Fruit fly (Drosophila melanogaster) whole organism, prepupa: ENCODE measurements around the gene Osi7.
A peak's percentile ranks its signal among the peaks of the same experiment; 100 is the strongest.

ENCODE experiments used
- Blimp-1 ChIP-seq: fragments of 200-800 bp; sonication (Bioruptor generic); optimal IDR thresholded peaks from 3 replicates; lab custom pipeline; 2017; ENCODE audit warnings: missing biosample characterization, missing genetic modification characterization, mild to moderate bottlenecking, moderate library complexity, missing genetic modification reagents
- CG10631 ChIP-seq: fragments of 200-800 bp; sonication (Bioruptor generic); optimal IDR thresholded peaks from 2 replicates; lab custom pipeline; 2016; ENCODE audit warnings: missing biosample characterization, missing genetic modification characterization
- CG11294 ChIP-seq: fragments of 200-800 bp; sonication (Bioruptor generic); IDR thresholded peaks from 2 replicates; pipeline ENCODE4 v1.3.6; 2022; ENCODE audit warnings: missing biosample characterization, missing genetic modification characterization
- CG11762 ChIP-seq: fragments of 200-800 bp; sonication (Bioruptor generic); optimal IDR thresholded peaks from 3 replicates; lab custom pipeline; 2016; ENCODE audit warnings: missing biosample characterization, missing genetic modification characterization; ENCODE audit not compliant: insufficient read depth
- CG11902 ChIP-seq: fragments of 200-800 bp; sonication (Bioruptor generic); optimal IDR thresholded peaks from 3 replicates; lab custom pipeline; 2016; ENCODE audit warnings: missing biosample characterization, missing genetic modification characterization
- CG15336 ChIP-seq: fragments of 200-800 bp; sonication (Bioruptor generic); IDR thresholded peaks from 2 replicates; pipeline ENCODE4 v1.3.6; 2022; ENCODE audit warnings: missing biosample characterization, missing genetic modification characterization
- CG16779 ChIP-seq: fragments of 200-800 bp; sonication (Bioruptor generic); optimal IDR thresholded peaks from 3 replicates; lab custom pipeline; 2017; ENCODE audit warnings: missing biosample characterization, mild to moderate bottlenecking, missing genetic modification characterization
- CG31627 ChIP-seq: fragments of 200-800 bp; sonication (Bioruptor generic); optimal IDR thresholded peaks from 3 replicates; lab custom pipeline; 2016; ENCODE audit warnings: missing biosample characterization, missing genetic modification characterization
- CG32006 ChIP-seq: fragments of 200-800 bp; sonication (Bioruptor generic); optimal IDR thresholded peaks from 3 replicates; lab custom pipeline; 2017; ENCODE audit warnings: missing biosample characterization, mild to moderate bottlenecking, missing genetic modification characterization
- CG34406 ChIP-seq: fragments of 200-800 bp; sonication (Bioruptor generic); optimal IDR thresholded peaks from 3 replicates; lab custom pipeline; 2016; ENCODE audit warnings: missing biosample characterization, missing genetic modification characterization
- CG3919 ChIP-seq: fragments of 200-800 bp; sonication (Bioruptor generic); optimal IDR thresholded peaks from 3 replicates; lab custom pipeline; 2016; ENCODE audit warnings: missing biosample characterization, missing genetic modification characterization
- CG6792 ChIP-seq: fragments of 200-800 bp; sonication (Bioruptor generic); optimal IDR thresholded peaks from 3 replicates; lab custom pipeline; 2016; ENCODE audit warnings: missing biosample characterization, missing genetic modification characterization
- CG6854 ChIP-seq: fragments of 200-800 bp; sonication (Bioruptor generic); optimal IDR thresholded peaks from 2 replicates; lab custom pipeline; 2017; ENCODE audit warnings: missing biosample characterization, mild to moderate bottlenecking, missing genetic modification characterization
- CG7368 ChIP-seq: fragments of 200-800 bp; sonication (Bioruptor generic); optimal IDR thresholded peaks from 3 replicates; lab custom pipeline; 2016; ENCODE audit warnings: missing biosample characterization, missing genetic modification characterization
- CG8632 ChIP-seq: fragments of 200-800 bp; sonication (Bioruptor generic); optimal IDR thresholded peaks from 3 replicates; lab custom pipeline; 2016; ENCODE audit warnings: missing biosample characterization, missing genetic modification characterization
- CG9139 ChIP-seq: fragments of 200-800 bp; sonication (Bioruptor generic); optimal IDR thresholded peaks from 3 replicates; lab custom pipeline; 2017; ENCODE audit warnings: missing biosample characterization, mild to moderate bottlenecking, missing genetic modification characterization
- Eip78C ChIP-seq: fragments of 200-800 bp; sonication (Bioruptor generic); peaks from one replicate; lab custom pipeline; 2016; ENCODE audit warnings: missing biosample characterization, missing genetic modification characterization
- Eip93F ChIP-seq: fragments of 200-800 bp; sonication (Bioruptor generic); optimal IDR thresholded peaks from 2 replicates; lab custom pipeline; 2016; ENCODE audit warnings: missing biosample characterization, mild to moderate bottlenecking, missing genetic modification characterization
- Ets96B ChIP-seq: fragments of 200-800 bp; optimal IDR thresholded peaks from 2 replicates; lab custom pipeline; 2019; ENCODE audit warnings: missing biosample characterization, mild to moderate bottlenecking, missing genetic modification characterization, moderate library complexity
- Hr39 ChIP-seq: fragments of 200-800 bp; sonication (Bioruptor generic); optimal IDR thresholded peaks from 2 replicates; lab custom pipeline; 2016; ENCODE audit warnings: missing biosample characterization, missing genetic modification characterization
- Hr4 ChIP-seq: fragments of 200-800 bp; sonication (Bioruptor generic); optimal IDR thresholded peaks from 3 replicates; lab custom pipeline; 2016; ENCODE audit warnings: missing biosample characterization, missing genetic modification characterization
- Met ChIP-seq: fragments of 200-800 bp; sonication (Bioruptor generic); optimal IDR thresholded peaks from 3 replicates; lab custom pipeline; 2016; ENCODE audit warnings: missing biosample characterization, missing genetic modification characterization
- Smox ChIP-seq: fragments of 200-800 bp; sonication (Bioruptor generic); optimal IDR thresholded peaks from 3 replicates; lab custom pipeline; 2016; ENCODE audit warnings: missing biosample characterization, missing genetic modification characterization
- Sox102F ChIP-seq: fragments of 200-800 bp; sonication (Bioruptor generic); optimal IDR thresholded peaks from 2 replicates; lab custom pipeline; 2016; ENCODE audit warnings: missing biosample characterization, mild to moderate bottlenecking, missing genetic modification characterization
- Sox15 ChIP-seq: fragments of 200-800 bp; sonication (Bioruptor generic); optimal IDR thresholded peaks from 3 replicates; lab custom pipeline; 2016; ENCODE audit warnings: missing biosample characterization, missing genetic modification characterization
- dac ChIP-seq: fragments of 200-800 bp; sonication (Bioruptor generic); optimal IDR thresholded peaks from 2 replicates; lab custom pipeline; 2017; ENCODE audit warnings: missing biosample characterization, mild to moderate bottlenecking, missing genetic modification characterization
- eg ChIP-seq: fragments of 200-800 bp; sonication (Bioruptor generic); IDR thresholded peaks from 3 replicates; pipeline ENCODE4 v1.3.6; 2022; ENCODE audit warnings: missing biosample characterization, missing genetic modification characterization
- esn ChIP-seq: fragments of 200-800 bp; sonication (Bioruptor generic); optimal IDR thresholded peaks from 2 replicates; lab custom pipeline; 2016; ENCODE audit warnings: missing biosample characterization, mild to moderate bottlenecking, missing genetic modification characterization, moderate library complexity
- fd85E ChIP-seq: fragments of 200-800 bp; sonication (Bioruptor generic); optimal IDR thresholded peaks from 3 replicates; lab custom pipeline; 2016; ENCODE audit warnings: missing biosample characterization, missing genetic modification characterization
- fkh ChIP-seq: fragments of 200-800 bp; sonication (Bioruptor generic); optimal IDR thresholded peaks from 3 replicates; lab custom pipeline; 2017; ENCODE audit warnings: missing biosample characterization, mild to moderate bottlenecking, missing genetic modification characterization, moderate library complexity
- lz ChIP-seq: fragments of 200-800 bp; sonication (Bioruptor generic); optimal IDR thresholded peaks from 3 replicates; lab custom pipeline; 2016; ENCODE audit warnings: missing biosample characterization, missing genetic modification characterization
- net ChIP-seq: fragments of 200-800 bp; sonication (Bioruptor generic); optimal IDR thresholded peaks from 3 replicates; lab custom pipeline; 2016; ENCODE audit warnings: missing biosample characterization, missing genetic modification characterization
- pdm3 ChIP-seq: fragments of 200-800 bp; sonication (Bioruptor generic); optimal IDR thresholded peaks from 3 replicates; lab custom pipeline; 2016; ENCODE audit warnings: missing biosample characterization, missing genetic modification characterization
- salr ChIP-seq, 2 experiments: fragments of 200-800 bp; sonication (Bioruptor generic); optimal IDR thresholded peaks; 3 replicates each; lab custom pipeline; 2016 to 2018; ENCODE audit warnings: missing biosample characterization in 2 of 2, missing genetic modification characterization in 2 of 2, mild to moderate bottlenecking in 1 of 2
- spab ChIP-seq: fragments of 200-800 bp; sonication (Bioruptor generic); optimal IDR thresholded peaks from 2 replicates; lab custom pipeline; 2017; ENCODE audit warnings: missing biosample characterization, mild to moderate bottlenecking, missing genetic modification characterization, missing genetic modification reagents
- ss ChIP-seq, 2 experiments: fragments of 200-800 bp; sonication (Bioruptor generic); optimal IDR thresholded peaks; 2 replicates in 1 of 2; 3 replicates in 1 of 2; lab custom pipeline; 2017 to 2018; ENCODE audit warnings: mild to moderate bottlenecking in 2 of 2, missing biosample characterization in 2 of 2, missing genetic modification characterization in 2 of 2, moderate library complexity in 1 of 2
- svp ChIP-seq: fragments of 200-800 bp; sonication (Bioruptor generic); peaks from one replicate; lab custom pipeline; 2016; ENCODE audit warnings: missing biosample characterization, missing genetic modification characterization
- vri ChIP-seq: fragments of 200-800 bp; sonication (Bioruptor generic); optimal IDR thresholded peaks from 3 replicates; lab custom pipeline; 2016; ENCODE audit warnings: missing biosample characterization, mild to moderate bottlenecking, missing genetic modification characterization

Gene Osi7

DNA sequence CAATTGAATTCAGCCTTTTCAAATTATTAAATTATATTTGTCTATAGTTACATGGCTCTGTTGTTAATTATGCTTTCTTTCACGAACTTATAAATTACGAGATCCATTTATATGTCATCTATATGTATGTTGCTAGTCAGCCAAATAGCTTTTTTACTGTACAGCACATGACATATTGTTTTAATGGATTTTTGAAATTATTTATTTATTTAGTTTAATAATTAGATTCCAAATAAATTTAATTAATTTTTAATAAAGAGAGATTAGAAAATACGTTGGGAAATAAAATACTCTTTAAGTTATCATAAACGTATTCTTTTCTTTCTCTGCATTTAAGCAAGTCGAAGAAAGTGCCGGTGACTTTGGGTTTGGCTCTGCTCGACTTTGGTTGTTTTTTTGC, 7.5 kb upstream of the Osi7 start (continued):
- TF ChIP-seq dac (GFP tag; lab: Kevin White, UChicago), result peak; percentile 59
- peak; percentile 34 for TF ChIP-seq CG34406
- TF ChIP-seq CG11902 (GFP tag; lab: Kevin White, UChicago), result no peak
- TF ChIP-seq Sox102F (GFP tag; lab: Kevin White, UChicago), result no peak
- no peak for TF ChIP-seq CG11294 (GFP tag; lab: Robert Waterston, UW)
- no peak for TF ChIP-seq CG10631 (GFP tag; lab: Kevin White, UChicago)
- TF ChIP-seq CG7368, result no peak
- TF ChIP-seq ss (GFP tag; optimal IDR thresholded peaks at IDR 0.05; lab: Kevin White, UChicago), result no peak
- peak; percentile 75 for TF ChIP-seq Hr4 (GFP tag; lab: Kevin White, UChicago)
- no peak for TF ChIP-seq Sox15 (GFP tag; lab: Kevin White, UChicago)
- peak; percentile 27 for TF ChIP-seq net (GFP tag; lab: Kevin White, UChicago)
- peak; percentile 18 for TF ChIP-seq pdm3 (GFP tag; lab: Kevin White, UChicago)
- TF ChIP-seq Hr39 (GFP tag; lab: Kevin White, UChicago), result no peak
- no peak for TF ChIP-seq fd85E
- TF ChIP-seq salr (GFP tag; optimal IDR thresholded peaks at IDR 0.05; lab: Kevin White, UChicago), result peak in 1 of 2 experiments; percentile 36
- no peak for TF ChIP-seq svp
- TF ChIP-seq CG6792 (GFP tag; lab: Kevin White, UChicago), result peak; percentile 24
- TF ChIP-seq eg (GFP tag; lab: Robert Waterston, UW), result peak; percentile 38; the same call in 1 of the 3 replicates
- no peak for TF ChIP-seq CG8632 (GFP tag; lab: Kevin White, UChicago)
- peak; percentile 92 for TF ChIP-seq CG32006
- no peak for TF ChIP-seq CG11762
- TF ChIP-seq lz (GFP tag; lab: Kevin White, UChicago), result no peak
- TF ChIP-seq CG15336 (GFP tag; lab: Robert Waterston, UW), result peak; percentile 54

DNA sequence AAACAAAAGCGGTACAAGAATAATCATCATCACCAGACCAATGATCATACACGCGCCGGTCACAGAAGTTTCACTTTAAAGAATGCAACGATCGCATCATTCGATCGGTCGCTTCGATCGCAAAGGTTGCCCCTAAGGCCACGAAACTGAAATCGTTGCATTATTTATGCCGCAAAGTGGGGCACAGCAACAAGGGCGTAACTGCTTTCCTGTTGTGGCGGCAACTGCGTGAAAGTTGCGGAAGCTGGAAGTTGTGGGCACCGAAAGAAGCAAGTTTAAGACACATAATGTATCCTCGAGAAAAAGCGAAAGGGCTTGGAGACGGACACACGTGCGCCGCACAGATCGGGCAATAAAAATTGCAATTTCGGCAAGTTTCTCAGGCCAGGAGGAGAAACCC, 4.8 kb upstream of the Osi7 start:
- TF ChIP-seq Met (GFP tag; lab: Kevin White, UChicago) (no peak), Blimp-1 (GFP tag; lab: Kevin White, UChicago) (peak; percentile 97), CG6854 (GFP tag; lab: Kevin White, UChicago) (peak; percentile 55)

DNA sequence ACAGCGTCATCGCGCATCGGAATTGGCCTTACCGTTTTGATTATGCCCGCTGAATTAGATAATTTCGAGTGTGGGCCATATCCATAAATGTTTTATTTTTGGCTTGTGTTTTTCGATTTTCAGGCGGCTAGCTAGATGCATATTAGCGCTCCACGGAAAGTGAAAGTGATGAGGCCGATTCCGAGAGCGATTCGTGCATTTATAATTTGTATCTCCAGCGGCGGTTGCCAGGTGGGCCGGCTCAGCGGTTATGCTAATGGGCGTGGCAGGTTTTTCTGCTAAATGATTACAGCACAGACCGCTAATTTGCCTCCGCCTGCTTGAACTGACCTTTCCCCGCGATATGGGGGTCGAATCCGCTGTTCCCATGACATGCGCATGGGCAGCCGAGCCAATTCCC, 3.8 kb upstream of the Osi7 start:
- TF ChIP-seq esn (GFP tag; lab: Kevin White, UChicago) (no peak), CG32006 (no peak), CG6854 (GFP tag; lab: Kevin White, UChicago) (no peak), CG3919 (GFP tag; lab: Kevin White, UChicago) (no peak), CG16779 (tag; lab: Kevin White, UChicago) (no peak), CG11294 (GFP tag; lab: Robert Waterston, UW) (no peak), fkh (GFP tag; lab: Kevin White, UChicago) (no peak), CG9139 (GFP tag; lab: Kevin White, UChicago) (no peak), Smox (GFP tag; lab: Kevin White, UChicago) (no peak), CG31627 (GFP tag; lab: Kevin White, UChicago) (no peak), Eip93F (GFP tag; lab: Kevin White, UChicago) (no peak), Sox102F (GFP tag; lab: Kevin White, UChicago) (no peak), CG11762 (no peak), Eip78C (GFP tag; lab: Kevin White, UChicago) (no peak), Ets96B (tag; lab: Kevin White, UChicago) (no peak), Sox15 (GFP tag; lab: Kevin White, UChicago) (no peak), spab (GFP tag; lab: Kevin White, UChicago) (no peak), vri (GFP tag; lab: Kevin White, UChicago) (no peak)
